Fruit fly (Drosophila melanogaster) whole organism, embryonic: Measurements from ENCODE around the gene Exo70.

ENCODE experiments used
- ATbp ChIP-seq: fragments of 200-800 bp; sonication (Bioruptor generic); optimal IDR thresholded peaks from 2 replicates; lab custom pipeline; 2017; ENCODE audit warnings: missing biosample characterization, mild to moderate bottlenecking, missing genetic modification characterization, missing genetic modification reagents
- BEAF-32 ChIP-seq: fragments of 200-800 bp; sonication (Bioruptor generic); optimal IDR thresholded peaks from 3 replicates; lab custom pipeline; 2017; ENCODE audit warnings: missing biosample characterization, missing genetic modification characterization, mild to moderate bottlenecking, moderate library complexity, missing genetic modification reagents
- Blimp-1 ChIP-seq: fragments of 200-800 bp; sonication (Bioruptor generic); optimal IDR thresholded peaks from 3 replicates; lab custom pipeline; 2018; ENCODE audit warnings: missing biosample characterization, missing genetic modification characterization, mild to moderate bottlenecking, moderate library complexity, missing genetic modification reagents
- CG10654 ChIP-seq: fragments of 200-800 bp; sonication (Bioruptor generic); optimal IDR thresholded peaks from 2 replicates; lab custom pipeline; 2016; ENCODE audit warnings: missing biosample characterization, missing genetic modification characterization
- CG11504 ChIP-seq: fragments of 200-800 bp; sonication (Bioruptor generic); optimal IDR thresholded peaks from 3 replicates; lab custom pipeline; 2019; ENCODE audit warnings: missing biosample characterization, mild to moderate bottlenecking, missing genetic modification characterization, moderate library complexity
- CG13424 ChIP-seq: fragments of 200-800 bp; sonication (Bioruptor generic); optimal IDR thresholded peaks from 2 replicates; lab custom pipeline; 2019; ENCODE audit warnings: missing biosample characterization, mild to moderate bottlenecking, missing genetic modification characterization, moderate library complexity
- CG13894 ChIP-seq: fragments of 200-800 bp; sonication (Bioruptor generic); optimal IDR thresholded peaks from 3 replicates; lab custom pipeline; 2018; ENCODE audit warnings: missing biosample characterization, mild to moderate bottlenecking, missing genetic modification characterization, moderate library complexity
- CG17385 ChIP-seq: fragments of 200-800 bp; sonication (Bioruptor generic); optimal IDR thresholded peaks from 3 replicates; lab custom pipeline; 2018; ENCODE audit warnings: missing biosample characterization, mild to moderate bottlenecking, missing genetic modification characterization
- CG17802 ChIP-seq: fragments of 200-800 bp; sonication (Bioruptor generic); optimal IDR thresholded peaks from 2 replicates; lab custom pipeline; 2018; ENCODE audit warnings: missing biosample characterization, mild to moderate bottlenecking, missing genetic modification characterization, moderate library complexity
- CG17829 ChIP-seq: fragments of 200-800 bp; optimal IDR thresholded peaks from 2 replicates; lab custom pipeline; 2019; ENCODE audit warnings: missing biosample characterization, mild to moderate bottlenecking, missing genetic modification characterization, moderate library complexity
- CG18262 ChIP-seq: fragments of 200-800 bp; optimal IDR thresholded peaks from 3 replicates; lab custom pipeline; 2019; ENCODE audit warnings: missing biosample characterization, mild to moderate bottlenecking, missing genetic modification characterization, moderate library complexity
- CG1832 ChIP-seq: fragments of 200-800 bp; sonication (Bioruptor generic); optimal IDR thresholded peaks from 2 replicates; lab custom pipeline; 2017; ENCODE audit warnings: missing biosample characterization, mild to moderate bottlenecking, missing genetic modification characterization, inconsistent platforms
- CG2678 ChIP-seq: fragments of 200-800 bp; sonication (Bioruptor generic); optimal IDR thresholded peaks from 3 replicates; lab custom pipeline; 2019; ENCODE audit warnings: missing biosample characterization, mild to moderate bottlenecking, missing genetic modification characterization, moderate library complexity
- CG2712 ChIP-seq: fragments of 200-800 bp; optimal IDR thresholded peaks from 3 replicates; lab custom pipeline; 2019; ENCODE audit warnings: missing biosample characterization, mild to moderate bottlenecking, missing genetic modification characterization, moderate library complexity
- CG30403 ChIP-seq: fragments of 200-800 bp; sonication (Bioruptor generic); optimal IDR thresholded peaks from 3 replicates; lab custom pipeline; 2016; ENCODE audit warnings: missing biosample characterization, missing genetic modification characterization
- CG31441 ChIP-seq: fragments of 200-800 bp; sonication (Bioruptor generic); IDR thresholded peaks from 2 replicates; pipeline ENCODE4 v1.3.6; 2022; ENCODE audit warnings: missing biosample characterization, missing genetic modification characterization
- CG4424 ChIP-seq: fragments of 200-800 bp; sonication (Bioruptor generic); optimal IDR thresholded peaks from 3 replicates; lab custom pipeline; 2016; ENCODE audit warnings: missing biosample characterization, missing genetic modification characterization
- CG6689 ChIP-seq: fragments of 200-800 bp; sonication (Bioruptor generic); IDR thresholded peaks from 2 replicates; pipeline ENCODE4 v1.3.6; 2022; ENCODE audit warnings: missing biosample characterization, missing genetic modification characterization
- CG7839 ChIP-seq: fragments of 200-800 bp; sonication (Bioruptor generic); optimal IDR thresholded peaks from 3 replicates; lab custom pipeline; 2018; ENCODE audit warnings: missing biosample characterization, mild to moderate bottlenecking, missing genetic modification characterization, moderate library complexity
- CG8359 ChIP-seq: fragments of 200-800 bp; sonication (Bioruptor generic); optimal IDR thresholded peaks from 2 replicates; lab custom pipeline; 2017; ENCODE audit warnings: missing biosample characterization, mild to moderate bottlenecking, missing genetic modification characterization, borderline replicate concordance
- CTCF ChIP-seq: fragments of 200-800 bp; sonication (Bioruptor generic); optimal IDR thresholded peaks from 2 replicates; lab custom pipeline; 2017; ENCODE audit warnings: missing biosample characterization, mild to moderate bottlenecking, missing genetic modification characterization, moderate library complexity
- D19A ChIP-seq: fragments of 200-800 bp; optimal IDR thresholded peaks from 3 replicates; lab custom pipeline; 2019; ENCODE audit warnings: missing biosample characterization, mild to moderate bottlenecking, missing genetic modification characterization, moderate library complexity
- Dll ChIP-seq: fragments of 200-800 bp; sonication (Bioruptor generic); IDR thresholded peaks from 4 replicates; pipeline ENCODE4 v1.3.6; 2022; ENCODE audit warnings: missing biosample characterization, missing genetic modification characterization; ENCODE audit not compliant: partially characterized antibody
- E2f2 ChIP-seq: fragments of 200-800 bp; sonication (Bioruptor generic); IDR thresholded peaks from 2 replicates; pipeline ENCODE4 v1.3.6; 2022; ENCODE audit warnings: missing biosample characterization, missing genetic modification characterization
- Med ChIP-seq: fragments of 200-800 bp; sonication (Bioruptor generic); peaks from one replicate; lab custom pipeline; 2016; ENCODE audit warnings: missing biosample characterization, missing genetic modification characterization, mild to moderate bottlenecking, inconsistent platforms, moderate library complexity
- Pdp1 ChIP-seq, 2 experiments: fragments of 200-800 bp; sonication (Bioruptor generic); optimal IDR thresholded peaks; 3 replicates each; lab custom pipeline; 2016; ENCODE audit warnings: missing biosample characterization in 2 of 2, missing genetic modification characterization in 2 of 2, mild to moderate bottlenecking in 1 of 2, moderate library complexity in 1 of 2
- Scr ChIP-seq: fragments of 200-800 bp; sonication (Bioruptor generic); IDR thresholded peaks from 2 replicates; pipeline ENCODE4 v1.3.6; 2022; ENCODE audit warnings: missing biosample characterization, missing genetic modification characterization; ENCODE audit not compliant: partially characterized antibody
- Spps ChIP-seq: fragments of 200-800 bp; sonication (Bioruptor generic); optimal IDR thresholded peaks from 2 replicates; lab custom pipeline; 2018; ENCODE audit warnings: missing biosample characterization, mild to moderate bottlenecking, missing genetic modification characterization
- Xbp1 ChIP-seq: fragments of 200-800 bp; sonication (Bioruptor generic); optimal IDR thresholded peaks from 3 replicates; lab custom pipeline; 2016; ENCODE audit warnings: missing biosample characterization, mild to moderate bottlenecking, missing genetic modification characterization
- abd-A ChIP-seq: fragments of 200-800 bp; sonication (Bioruptor generic); optimal IDR thresholded peaks from 3 replicates; lab custom pipeline; 2019; ENCODE audit warnings: missing biosample characterization, mild to moderate bottlenecking, missing genetic modification characterization, moderate library complexity
- bsh ChIP-seq, 2 experiments: fragments of 200-800 bp; sonication (Bioruptor generic); optimal IDR thresholded peaks; 2 replicates each; lab custom pipeline; 2017 to 2018; ENCODE audit warnings: mild to moderate bottlenecking in 2 of 2, missing biosample characterization in 2 of 2, missing genetic modification characterization in 2 of 2, moderate library complexity in 1 of 2
- cad ChIP-seq: fragments of >200 bp; optimal IDR thresholded peaks from 2 replicates; lab custom pipeline; 2017; ENCODE audit warnings: missing biosample characterization, missing genetic modification characterization
- caup ChIP-seq: fragments of 200-800 bp; sonication (Bioruptor generic); optimal IDR thresholded peaks from 3 replicates; lab custom pipeline; 2017; ENCODE audit warnings: missing biosample characterization, mild to moderate bottlenecking, missing genetic modification characterization, moderate library complexity; ENCODE audit not compliant: severe bottlenecking
- croc ChIP-seq: fragments of 200-800 bp; sonication (Bioruptor generic); conservative IDR thresholded peaks from 3 replicates; pipeline ENCODE4 v1.3.6; 2022; ENCODE audit warnings: missing biosample characterization, missing genetic modification characterization
- dmrt99B ChIP-seq: fragments of 200-800 bp; sonication (Bioruptor generic); optimal IDR thresholded peaks from 2 replicates; lab custom pipeline; 2018; ENCODE audit warnings: missing biosample characterization, mild to moderate bottlenecking, missing genetic modification characterization, moderate library complexity
- grau ChIP-seq: fragments of 200-800 bp; optimal IDR thresholded peaks from 3 replicates; lab custom pipeline; 2019; ENCODE audit warnings: missing biosample characterization, mild to moderate bottlenecking, missing genetic modification characterization, moderate library complexity
- gsb-n ChIP-seq: fragments of 200-800 bp; sonication (Bioruptor generic); optimal IDR thresholded peaks from 3 replicates; lab custom pipeline; 2018; ENCODE audit warnings: missing biosample characterization, mild to moderate bottlenecking, missing genetic modification characterization
- lab ChIP-seq: fragments of 200-800 bp; sonication (Bioruptor generic); optimal IDR thresholded peaks from 3 replicates; lab custom pipeline; 2017; ENCODE audit warnings: missing biosample characterization, missing genetic modification characterization, mild to moderate bottlenecking, moderate library complexity, missing genetic modification reagents
- lola ChIP-seq, 3 experiments: fragments of >200 bp in 2 of 3; fragments of 200-800 bp in 1 of 3; sonication (Bioruptor generic) in 1 of 3; optimal IDR thresholded peaks; 2 replicates each; lab custom pipeline; 2017 to 2019; ENCODE audit warnings: missing biosample characterization in 3 of 3, missing genetic modification characterization in 3 of 3, mild to moderate bottlenecking in 1 of 3, moderate library complexity in 1 of 3
- mirr ChIP-seq: fragments of 200-800 bp; sonication (Bioruptor generic); optimal IDR thresholded peaks from 3 replicates; lab custom pipeline; 2018; ENCODE audit warnings: missing biosample characterization, mild to moderate bottlenecking, missing genetic modification characterization
- nmo ChIP-seq: fragments of 200-800 bp; sonication (Bioruptor generic); optimal IDR thresholded peaks from 2 replicates; lab custom pipeline; 2018; ENCODE audit warnings: missing biosample characterization, mild to moderate bottlenecking, missing genetic modification characterization, moderate library complexity
- phol ChIP-seq: fragments of 200-800 bp; sonication (Bioruptor generic); optimal IDR thresholded peaks from 3 replicates; lab custom pipeline; 2018; ENCODE audit warnings: missing biosample characterization, mild to moderate bottlenecking, missing genetic modification characterization, moderate library complexity
- salm ChIP-seq: fragments of 200-800 bp; sonication (Bioruptor generic); optimal IDR thresholded peaks from 2 replicates; lab custom pipeline; 2018; ENCODE audit warnings: missing biosample characterization, mild to moderate bottlenecking, missing genetic modification characterization
- slp2 ChIP-seq: fragments of 200-800 bp; sonication (Bioruptor generic); optimal IDR thresholded peaks from 2 replicates; lab custom pipeline; 2016; ENCODE audit warnings: missing biosample characterization, missing genetic modification characterization
- stc ChIP-seq: fragments of 200-800 bp; sonication (Bioruptor generic); IDR thresholded peaks from 2 replicates; pipeline ENCODE4 v1.3.6; 2022; ENCODE audit warnings: missing biosample characterization, missing genetic modification characterization
- vfl ChIP-seq: fragments of 200-800 bp; sonication (Bioruptor generic); optimal IDR thresholded peaks from 2 replicates; lab custom pipeline; 2016; ENCODE audit warnings: missing biosample characterization, missing genetic modification characterization
- vvl ChIP-seq: fragments of 200-800 bp; sonication (Bioruptor generic); IDR thresholded peaks from 2 replicates; pipeline ENCODE4 v1.3.6; 2022; ENCODE audit warnings: missing biosample characterization, missing genetic modification characterization

Gene Exo70

DNA sequence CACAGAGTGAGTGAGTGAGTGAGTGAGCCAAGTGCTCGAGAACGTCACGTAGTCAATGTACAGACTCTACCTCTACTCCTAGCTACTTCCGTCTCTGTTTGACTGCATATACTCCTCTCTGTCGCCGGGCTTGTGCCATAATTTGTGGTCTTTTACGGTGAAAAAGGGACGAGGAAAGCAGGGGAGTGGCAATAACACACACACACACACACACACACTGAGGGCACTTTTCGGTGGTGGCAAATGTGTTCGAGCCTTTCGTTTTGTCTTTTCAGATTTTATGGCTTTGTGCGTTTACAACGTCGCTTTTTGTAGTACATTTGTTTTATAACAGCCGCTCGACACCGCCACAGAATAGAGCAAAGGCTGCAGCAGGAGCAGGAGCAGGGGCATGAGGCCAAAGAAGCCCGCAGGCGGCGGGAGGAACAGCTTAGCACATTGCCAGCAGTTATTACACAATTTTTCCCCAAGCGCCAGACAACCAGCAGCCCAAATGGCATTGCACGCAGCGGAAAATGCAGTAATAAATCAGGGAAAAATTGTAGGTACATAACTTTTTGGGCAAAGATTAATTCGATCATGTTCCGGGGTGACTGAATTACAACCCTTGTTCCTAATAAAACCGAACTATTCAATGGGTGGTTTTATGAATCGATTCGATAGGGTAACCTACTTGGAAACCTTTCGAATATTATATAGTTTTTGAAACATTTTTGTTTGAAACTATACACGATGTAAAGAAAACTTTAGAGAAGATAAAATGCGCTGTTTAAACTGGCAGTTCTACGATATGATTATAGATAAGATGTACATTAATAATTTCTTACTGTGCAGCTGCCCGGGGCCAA is 47.3 kb downstream of the Exo70 start (continued):
- TF ChIP-seq vvl (GFP tag; lab: Robert Waterston, UW) (no peak), lola (GFP tag; optimal IDR thresholded peaks at IDR 0.05; lab: Kevin White, UChicago) (peak in 1 of 3 experiments; percentile 15), Pdp1 (GFP tag; optimal IDR thresholded peaks at IDR 0.05; lab: Kevin White, UChicago) (peak in 1 of 2 experiments; percentile 59), Spps (tag; lab: Kevin White, UChicago) (peak; percentile 4), gsb-n (tag; lab: Kevin White, UChicago) (peak; percentile 60), CG7839 (tag; lab: Kevin White, UChicago) (peak; percentile 15), ATbp (GFP tag; lab: Kevin White, UChicago) (peak; percentile 0), stc (no peak), bsh (GFP tag; optimal IDR thresholded peaks at IDR 0.05; lab: Kevin White, UChicago) (peak; percentile 21 to 43), CG13424 (tag; lab: Kevin White, UChicago) (peak; percentile 1), CTCF (GFP tag; lab: Kevin White, UChicago) (no peak), CG1832 (GFP tag; lab: Kevin White, UChicago) (peak; percentile 62), lab (no peak), CG11504 (tag; lab: Kevin White, UChicago) (peak; percentile 61), CG4424 (GFP tag; lab: Kevin White, UChicago) (no peak), BEAF-32 (GFP tag; lab: Kevin White, UChicago) (no peak), nmo (GFP tag; lab: Kevin White, UChicago) (peak; percentile 57), E2f2 (GFP tag; lab: Robert Waterston, UW) (0 out of 2 replicates have a peak, but pooled peaks have one; percentile 7), vfl (GFP tag; lab: Kevin White, UChicago) (no peak), CG13894 (tag; lab: Kevin White, UChicago) (peak; percentile 3), CG17802 (tag; lab: Kevin White, UChicago) (no peak), CG2678 (tag; lab: Kevin White, UChicago) (peak; percentile 5), CG18262 (peak; percentile 53), dmrt99B (peak; percentile 50), CG2712 (peak; percentile 40), salm (no peak), CG30403 (peak; percentile 36), caup (GFP tag; lab: Kevin White, UChicago) (peak; percentile 9), mirr (GFP tag; lab: Kevin White, UChicago) (peak; percentile 25), CG10654 (no peak), cad (GFP tag; lab: Kevin White, UChicago) (peak; percentile 86), phol (tag; lab: Kevin White, UChicago) (peak; percentile 48), CG17829 (tag; lab: Kevin White, UChicago) (peak; percentile 18), Xbp1 (GFP tag; lab: Kevin White, UChicago) (peak; percentile 2), Blimp-1 (GFP tag; lab: Kevin White, UChicago) (peak; percentile 12), Med (GFP tag; lab: Kevin White, UChicago) (peak; percentile 36), CG8359 (GFP tag; lab: Kevin White, UChicago) (peak; percentile 11), slp2 (no peak), grau (tag; lab: Kevin White, UChicago) (peak; percentile 25), Dll (GFP tag; lab: Robert Waterston, UW) (0 out of 4 replicates have a peak, but pooled peaks have one; percentile 15), CG17385 (peak; percentile 12), Scr (GFP tag; lab: Robert Waterston, UW) (0 out of 2 replicates have a peak, but pooled peaks have one; percentile 14), croc (GFP tag; lab: Robert Waterston, UW) (no peak), CG31441 (GFP tag; lab: Robert Waterston, UW) (0 out of 2 replicates have a peak, but pooled peaks have one; percentile 7), D19A (peak; percentile 32), abd-A (tag; lab: Kevin White, UChicago) (peak; percentile 92), CG6689 (0 out of 2 replicates have a peak, but pooled peaks have one; percentile 29)
